Fruit fly (Drosophila melanogaster): ENCODE data around the gene Aos1.

Aos1 gene

dm6 chr3R:12451376-12451775, 17.8 kb upstream of the Aos1 start (continued):
- TF ChIP-seq CG14710 (tag; optimal IDR thresholded peaks at IDR 0.05) (no peak), repo (GFP tag; optimal IDR thresholded peaks at IDR 0.05) (no peak), CG12769 (tag; optimal IDR thresholded peaks at IDR 0.05) (peak; percentile 43), emc (GFP tag; optimal IDR thresholded peaks at IDR 0.05) (no peak), CG4424 (GFP tag; optimal IDR thresholded peaks at IDR 0.05) (peak; percentile 41), CG3838 (GFP tag; optimal IDR thresholded peaks at IDR 0.05) (no peak), kah (GFP tag; optimal IDR thresholded peaks at IDR 0.05) (no peak), vvl (GFP tag; IDR thresholded peaks at IDR 0.05) (peak; percentile 26; the same call in 1 of the 2 replicates), Myb (GFP tag; optimal IDR thresholded peaks at IDR 0.05) (no peak), hb (GFP tag; IDR thresholded peaks at IDR 0.05; ENCODE audit: partially characterized antibody) (no peak), tna (GFP tag; IDR thresholded peaks at IDR 0.05; ENCODE audit: partially characterized antibody) (no peak), CG15601 (tag; optimal IDR thresholded peaks at IDR 0.05) (no peak), HLHmδ (GFP tag; optimal IDR thresholded peaks at IDR 0.05) (no peak), CG16779 (GFP tag; IDR thresholded peaks at IDR 0.05) (no peak), gro (GFP tag; optimal IDR thresholded peaks at IDR 0.05) (no peak), CG8388 (GFP tag; optimal IDR thresholded peaks at IDR 0.05) (peak; percentile 16), cato (GFP tag; optimal IDR thresholded peaks at IDR 0.05; ENCODE audit: borderline replicate concordance) (peak; percentile 16), HmgZ (tag; optimal IDR thresholded peaks at IDR 0.05) (no peak), CG10267 (tag; optimal IDR thresholded peaks at IDR 0.05) (no peak), CG1603 (tag; optimal IDR thresholded peaks at IDR 0.05) (peak; percentile 51), peb (GFP tag; IDR thresholded peaks at IDR 0.05) (no peak), stc (GFP tag; IDR thresholded peaks at IDR 0.05) (peak; percentile 37; the same call in 1 of the 2 replicates), ind (GFP tag; optimal IDR thresholded peaks at IDR 0.05) (peak; percentile 34), CG4360 (GFP tag; IDR thresholded peaks at IDR 0.05) (no peak), CG2678 (tag; optimal IDR thresholded peaks at IDR 0.05) (no peak), Six4 (GFP tag; optimal IDR thresholded peaks at IDR 0.05) (no peak), pfk (GFP tag; optimal IDR thresholded peaks at IDR 0.05) (no peak), bigmax (GFP tag; optimal IDR thresholded peaks at IDR 0.05) (no peak), ken (GFP tag; IDR thresholded peaks at IDR 0.05) (no peak)

- TF ChIP-seq CG13894 (tag; optimal IDR thresholded peaks at IDR 0.05) (peak; percentile 58), dmrt11E (tag; optimal IDR thresholded peaks at IDR 0.05) (no peak), exex (tag; optimal IDR thresholded peaks at IDR 0.05) (no peak), Pdp1 (GFP tag; optimal IDR thresholded peaks at IDR 0.05) (peak in 1 of 2 experiments; percentile 28), CG12659 (GFP tag; optimal IDR thresholded peaks at IDR 0.05) (no peak), chinmo (GFP tag; IDR thresholded peaks at IDR 0.05; ENCODE audit: partially characterized antibody) (peak; percentile 83; the same call in 2 of the 4 replicates), CG13287 (GFP tag; IDR thresholded peaks at IDR 0.05; ENCODE audit: partially characterized antibody) (no peak; the same call in 1 of the 2 replicates), abd-A (tag; optimal IDR thresholded peaks at IDR 0.05) (peak; percentile 40), sd (tag; optimal IDR thresholded peaks at IDR 0.05) (peak; percentile 30), sens (GFP tag) (no peak)
Measured at dm6 chr3R:12450713-12451259, 17.2 kb upstream of the Aos1 start.
